Worm (Caenorhabditis elegans) whole organism, L4 larva: ENCODE measurements around the gene F36H5.13.

Experiments used
- D1046.2 ChIP-seq: fragments of 200-800 bp; sonication (Bioruptor generic); IDR thresholded peaks from 2 replicates; pipeline ENCODE4 v1.3.6; 2022; ENCODE audit warnings: missing genetic modification characterization, missing compliant biosample characterization
- T20F7.1 ChIP-seq: fragments of 200-800 bp; sonication (Bioruptor generic); optimal IDR thresholded peaks from 2 replicates; lab custom pipeline; 2018; ENCODE audit warnings: mild to moderate bottlenecking, missing genetic modification characterization, missing compliant biosample characterization
- ZK337.2 ChIP-seq: fragments of 200-800 bp; sonication (Bioruptor generic); IDR thresholded peaks from 2 replicates; pipeline ENCODE4 v1.3.6; 2022; ENCODE audit warnings: missing genetic modification reagents, missing genetic modification characterization, missing compliant biosample characterization
- aha-1 ChIP-seq: fragments of 150-350 bp; peaks from one replicate; lab custom pipeline; 2014; ENCODE audit warnings: missing biosample characterization, missing genetic modification characterization
- ama-1 ChIP-seq: fragments of 150-350 bp; optimal IDR thresholded peaks from 2 replicates; lab custom pipeline; 2014; ENCODE audit warnings: inconsistent platforms, mixed read lengths
- attf-4 ChIP-seq: sonication (generic microtip); optimal IDR thresholded peaks from 3 replicates; lab custom pipeline; 2017; ENCODE audit warnings: missing biosample characterization, missing genetic modification characterization
- ces-1 ChIP-seq: fragments of 150-350 bp; sonication (generic microtip); optimal IDR thresholded peaks from 4 replicates; lab custom pipeline; 2014; ENCODE audit warnings: missing biosample characterization, missing genetic modification reagents, missing genetic modification characterization
- daf-16 ChIP-seq, 3 experiments: sonication (generic microtip); optimal IDR thresholded peaks; 2 replicates each; lab custom pipeline; 2016 to 2017; ENCODE audit warnings: missing genetic modification characterization in 3 of 3, missing genetic modification reagents in 3 of 3, mild to moderate bottlenecking in 2 of 3, missing compliant biosample characterization in 2 of 3, missing biosample characterization in 1 of 3, moderate library complexity in 1 of 3
- daf-19 ChIP-seq: fragments of 200-800 bp; sonication (Bioruptor generic); conservative IDR thresholded peaks from 2 replicates; pipeline ENCODE4 v1.3.6; 2022; ENCODE audit warnings: missing genetic modification characterization, missing compliant biosample characterization
- daf-8 ChIP-seq: fragments of 200-800 bp; sonication (Bioruptor generic); IDR thresholded peaks from 2 replicates; pipeline ENCODE4 v1.3.6; 2022; ENCODE audit warnings: missing genetic modification characterization, missing compliant biosample characterization
- dmd-6 ChIP-seq: fragments of 200-800 bp; sonication (Bioruptor generic); IDR thresholded peaks from 2 replicates; pipeline ENCODE4 v1.3.6; 2022; ENCODE audit warnings: missing genetic modification reagents, missing genetic modification characterization, missing compliant biosample characterization
- dmd-8 ChIP-seq: fragments of 200-800 bp; sonication (Bioruptor generic); IDR thresholded peaks from 2 replicates; pipeline ENCODE4 v1.3.6; 2022; ENCODE audit warnings: missing genetic modification characterization, missing compliant biosample characterization
- dve-1 ChIP-seq: sonication (generic microtip); optimal IDR thresholded peaks from 2 replicates; lab custom pipeline; 2017; ENCODE audit warnings: antibody characterized with exemption, mild to moderate bottlenecking, missing genetic modification characterization, missing compliant biosample characterization; ENCODE audit not compliant: insufficient read depth
- hlh-11 ChIP-seq: fragments of 200-800 bp; sonication (Bioruptor generic); optimal IDR thresholded peaks from 2 replicates; lab custom pipeline; 2018; ENCODE audit warnings: mild to moderate bottlenecking, missing genetic modification characterization, missing compliant biosample characterization
- lin-15B ChIP-seq: fragments of 150-350 bp; sonication (generic microtip); optimal IDR thresholded peaks from 3 replicates; lab custom pipeline; 2014; ENCODE audit warnings: missing biosample characterization, missing genetic modification characterization
- lin-29 ChIP-seq: fragments of 200-800 bp; sonication (Bioruptor generic); IDR thresholded peaks from 2 replicates; pipeline ENCODE4 v1.3.6; 2022; ENCODE audit warnings: missing genetic modification reagents, missing genetic modification characterization, missing compliant biosample characterization
- madf-5 ChIP-seq, 2 experiments: fragments of 200-800 bp; sonication (Bioruptor generic); IDR thresholded peaks; 2 replicates each; pipeline ENCODE4 v1.3.6; 2022; ENCODE audit warnings: missing compliant biosample characterization in 2 of 2, missing genetic modification characterization in 2 of 2
- mdl-1 ChIP-seq, 2 experiments: fragments of 150-350 bp in 1 of 2; sonication (generic microtip) in 1 of 2; optimal IDR thresholded peaks; 2 replicates each; lab custom pipeline; 2014 to 2017; ENCODE audit warnings: missing biosample characterization in 2 of 2, missing genetic modification characterization in 2 of 2
- mep-1 ChIP-seq: fragments of 150-350 bp; sonication (generic microtip); optimal IDR thresholded peaks from 3 replicates; lab custom pipeline; 2014; ENCODE audit warnings: missing biosample characterization, missing genetic modification characterization
- mes-2 ChIP-seq: sonication (generic microtip); optimal IDR thresholded peaks from 2 replicates; lab custom pipeline; 2016; ENCODE audit warnings: missing genotype, mild to moderate bottlenecking, missing genetic modification characterization, missing compliant biosample characterization; ENCODE audit not compliant: poor library complexity, severe bottlenecking
- nhr-102 ChIP-seq: sonication (generic microtip); optimal IDR thresholded peaks from 2 replicates; lab custom pipeline; 2016; ENCODE audit warnings: mild to moderate bottlenecking, missing genetic modification characterization, moderate library complexity, missing compliant biosample characterization
- nhr-11 ChIP-seq: fragments of 150-350 bp; optimal IDR thresholded peaks from 2 replicates; lab custom pipeline; 2014; ENCODE audit warnings: missing biosample characterization, missing genetic modification characterization
- nhr-111 ChIP-seq: fragments of 200-800 bp; sonication (Bioruptor generic); optimal IDR thresholded peaks from 2 replicates; lab custom pipeline; 2018; ENCODE audit warnings: mild to moderate bottlenecking, missing genetic modification characterization, missing compliant biosample characterization
- nhr-25 ChIP-seq: sonication (generic microtip); optimal IDR thresholded peaks from 2 replicates; lab custom pipeline; 2017; ENCODE audit warnings: missing genetic modification characterization, mild to moderate bottlenecking, missing compliant biosample characterization, antibody characterized with exemption, moderate library complexity, borderline replicate concordance; ENCODE audit not compliant: insufficient read depth
- nhr-6 ChIP-seq: fragments of 150-350 bp; optimal IDR thresholded peaks from 2 replicates; lab custom pipeline; 2014; ENCODE audit warnings: missing biosample characterization, missing genetic modification characterization
- pha-4 ChIP-seq, 2 experiments: fragments of 150-350 bp in 1 of 2; fragments of 200-800 bp in 1 of 2; sonication (Bioruptor generic) in 1 of 2; IDR thresholded peaks in 1 of 2; optimal IDR thresholded peaks in 1 of 2; 2 replicates each; pipeline versions ENCODE4 v1.3.6 to Lab custom; 2014 to 2022; ENCODE audit warnings: missing genetic modification characterization in 2 of 2, missing genetic modification reagents in 2 of 2, missing biosample characterization in 1 of 2, missing compliant biosample characterization in 1 of 2
- pqm-1 ChIP-seq: sonication (generic microtip); optimal IDR thresholded peaks from 2 replicates; lab custom pipeline; 2017; ENCODE audit warnings: missing biosample characterization, missing genetic modification characterization
- skn-1 ChIP-seq: fragments of 150-350 bp; optimal IDR thresholded peaks from 2 replicates; lab custom pipeline; 2014; ENCODE audit warnings: missing biosample characterization, missing genetic modification characterization
- snpc-1.2 ChIP-seq: fragments of 200-800 bp; sonication (Bioruptor generic); IDR thresholded peaks from 2 replicates; pipeline ENCODE4 v1.3.6; 2022; ENCODE audit warnings: missing genetic modification reagents, missing genetic modification characterization, missing compliant biosample characterization
- snpc-4 ChIP-seq: fragments of 150-350 bp; optimal IDR thresholded peaks from 2 replicates; lab custom pipeline; 2014; ENCODE audit warnings: missing biosample characterization, missing genetic modification characterization
- spr-3 ChIP-seq: fragments of 200-800 bp; sonication (Bioruptor generic); optimal IDR thresholded peaks from 2 replicates; lab custom pipeline; 2018; ENCODE audit warnings: mild to moderate bottlenecking, missing genetic modification characterization, missing compliant biosample characterization
- unc-62 ChIP-seq, 3 experiments: fragments of 150-350 bp in 1 of 3; sonication (generic microtip); optimal IDR thresholded peaks in 2 of 3; peaks in 1 of 3; 1 replicate in 1 of 3; 2 replicates in 2 of 3; lab custom pipeline; 2014 to 2017; ENCODE audit warnings: missing biosample characterization in 3 of 3, missing genetic modification characterization in 3 of 3, missing genetic modification reagents in 3 of 3, missing genotype in 1 of 3
- zfp-2 ChIP-seq: sonication (generic microtip); optimal IDR thresholded peaks from 2 replicates; lab custom pipeline; 2016; ENCODE audit warnings: mild to moderate bottlenecking, missing genetic modification characterization, missing compliant biosample characterization
- zfp-3 ChIP-seq: fragments of 200-800 bp; sonication (Bioruptor generic); conservative IDR thresholded peaks from 2 replicates; pipeline ENCODE4 v1.3.6; 2022; ENCODE audit warnings: missing genetic modification reagents, missing genetic modification characterization, missing compliant biosample characterization
- ztf-11 ChIP-seq: fragments of 150-350 bp; optimal IDR thresholded peaks from 2 replicates; lab custom pipeline; 2014; ENCODE audit warnings: missing biosample characterization, missing genetic modification characterization

The F36H5.13 gene

ce11 chrII:1759602-1760001, 9.3 kb upstream of the F36H5.13 start, which contains the start of gene F36H5.18:
Gene F36H5.18, plus strand, starts transcription at chrII:1759902.
- no peak for TF ChIP-seq lin-29 (GFP tag; lab: Robert Waterston, UW)
- TF ChIP-seq T20F7.1: no peak
- no peak for TF ChIP-seq nhr-6
- TF ChIP-seq dmd-6 (GFP tag; lab: Robert Waterston, UW): no peak
- no peak for TF ChIP-seq spr-3 (GFP tag; lab: Kevin White, UChicago)
- TF ChIP-seq nhr-25: no peak
- no peak for TF ChIP-seq ZK337.2 (GFP tag; lab: Robert Waterston, UW)
- TF ChIP-seq daf-8 (GFP tag; lab: Robert Waterston, UW): no peak
- TF ChIP-seq ztf-11 (tag; lab: Kevin White, UChicago): no peak
- no peak for TF ChIP-seq daf-19
- no peak for TF ChIP-seq mes-2 (tag; lab: Kevin White, UChicago)
- TF ChIP-seq snpc-1.2: no peak
- TF ChIP-seq mdl-1 (tag; optimal IDR thresholded peaks at IDR 0.05; lab: Kevin White, UChicago): no peak
- TF ChIP-seq ama-1 (lab: Kevin White, UChicago): no peak

ce11 chrII:1757033-1757432, 6.7 kb upstream of the F36H5.13 start, which contains the start of gene F36H5.10:
Gene F36H5.10, plus strand, starts transcription at chrII:1757333.
- peak; percentile 7 for TF ChIP-seq aha-1 (tag; lab: Kevin White, UChicago)
- TF ChIP-seq mep-1 (tag; lab: Kevin White, UChicago): no peak

ce11 chrII:1756582-1756981, 6.3 kb upstream of the F36H5.13 start, which contains the start of gene fbxb-53:
Gene fbxb-53, plus strand, starts transcription at chrII:1756882.
- no peak for TF ChIP-seq lin-15B (tag; lab: Kevin White, UChicago)
- TF ChIP-seq nhr-11 (tag; lab: Kevin White, UChicago): no peak
- TF ChIP-seq zfp-3 (GFP tag; lab: Robert Waterston, UW): no peak
- peak in 1 of 2 experiments; percentile 31 for TF ChIP-seq unc-62 (GFP tag; optimal IDR thresholded peaks at IDR 0.05 in 1 of 2; lab: Kevin White, UChicago)
- no peak for TF ChIP-seq unc-62 (tag; optimal IDR thresholded peaks at IDR 0.05; lab: Kevin White, UChicago)
- no peak for TF ChIP-seq nhr-111 (GFP tag; lab: Kevin White, UChicago)

- TF ChIP-seq nhr-102 (tag; lab: Kevin White, UChicago): no peak
- no peak for TF ChIP-seq snpc-4 (tag; lab: Kevin White, UChicago)
- no peak for TF ChIP-seq D1046.2 (GFP tag; lab: Robert Waterston, UW)
- TF ChIP-seq daf-19: no peak
- no peak for TF ChIP-seq daf-16 (GFP tag; optimal IDR thresholded peaks at IDR 0.05; lab: Kevin White, UChicago)
- TF ChIP-seq daf-16 (tag; optimal IDR thresholded peaks at IDR 0.05; lab: Kevin White, UChicago): no peak
These were observed 5.8 kb upstream of the F36H5.13 start, which contains the start of gene F36H5.17 for ce11 chrII:1756072-1756471. Gene F36H5.17, minus strand, starts transcription at chrII:1756172.

- no peak for TF ChIP-seq daf-19
- TF ChIP-seq ces-1 (GFP tag; lab: Kevin White, UChicago): no peak
- TF ChIP-seq aha-1 (tag; lab: Kevin White, UChicago): no peak
- TF ChIP-seq spr-3 (GFP tag; lab: Kevin White, UChicago): no peak
- no peak for TF ChIP-seq pha-4 (GFP tag; IDR thresholded peaks at IDR 0.05; lab: Robert Waterston, UW)
- no peak for TF ChIP-seq pha-4 (tag; optimal IDR thresholded peaks at IDR 0.05; lab: Kevin White, UChicago)
- TF ChIP-seq dve-1 (tag; lab: Kevin White, UChicago): no peak
- no peak for TF ChIP-seq hlh-11 (tag; lab: Kevin White, UChicago)
- no peak for TF ChIP-seq attf-4
- TF ChIP-seq madf-5 (GFP tag; IDR thresholded peaks at IDR 0.05; lab: Robert Waterston, UW): no peak
- TF ChIP-seq pqm-1 (tag; lab: Kevin White, UChicago): no peak
- no peak for TF ChIP-seq nhr-25
- no peak for TF ChIP-seq zfp-2 (tag; lab: Kevin White, UChicago)
- TF ChIP-seq dmd-8 (GFP tag; lab: Robert Waterston, UW): no peak
- no peak for TF ChIP-seq skn-1 (tag; lab: Kevin White, UChicago)
These were observed 2.7 kb upstream of the F36H5.13 start, which contains the start of gene F36H5.9 for ce11 chrII:1752990-1753389. Gene F36H5.9, minus strand, starts transcription at chrII:1753090.
